Fruit fly (Drosophila melanogaster): ENCODE data around the gene CG32485.

Gene CG32485

DNA sequence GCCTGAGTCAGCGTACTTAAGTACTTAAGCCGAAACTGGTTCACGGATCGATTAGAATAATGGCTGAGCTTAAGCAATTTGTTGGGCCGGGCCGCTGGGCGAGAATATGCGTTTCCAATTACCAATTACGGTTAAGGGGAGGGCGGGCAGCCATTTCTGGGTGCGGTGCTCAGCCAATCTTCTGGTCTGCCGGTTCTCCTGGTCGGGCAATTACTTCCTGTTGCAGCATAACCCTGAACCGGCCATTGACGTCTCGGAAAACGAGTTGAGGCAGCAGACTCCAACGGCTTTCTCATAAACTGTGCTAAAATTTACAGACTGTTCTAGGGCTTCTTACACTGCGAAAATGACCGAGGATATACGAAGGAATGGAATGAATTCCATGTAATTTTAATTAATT is 51.0 kb downstream of the CG32485 start:
- TF ChIP-seq CG10669 (GFP tag; optimal IDR thresholded peaks at IDR 0.05) (peak; percentile 31), CG11294 (GFP tag; IDR thresholded peaks at IDR 0.05) (no peak), CG11762 (GFP tag; optimal IDR thresholded peaks at IDR 0.05; ENCODE audit: insufficient read depth) (no peak), CG6808 (GFP tag; optimal IDR thresholded peaks at IDR 0.05) (peak; percentile 35), Hr38 (GFP tag; optimal IDR thresholded peaks at IDR 0.05) (no peak)

Measured in whole organism, prepupa.